Worm (Caenorhabditis elegans): ENCODE data around the gene mop-25.1.

- TF ChIP-seq T22C8.4 (GFP tag; IDR thresholded peaks at IDR 0.05) (no peak), med-1 (GFP tag; optimal IDR thresholded peaks at IDR 0.05; ENCODE audit: insufficient read depth) (no peak)
These were observed 38.5 kb upstream of the mop-25.1 start, which contains the start of gene C16B8.4 for ce11 chrX:3973534-3973933.
